Worm (Caenorhabditis elegans) whole organism, early embryonic: Measurements from ENCODE around the gene arp-11.

Experiments
- B0310.2 ChIP-seq: sonication (generic microtip); optimal IDR thresholded peaks from 2 replicates; lab custom pipeline; 2016; ENCODE audit warnings: mild to moderate bottlenecking, missing genetic modification characterization, missing compliant biosample characterization
- F13C5.2 ChIP-seq: sonication (generic microtip); optimal IDR thresholded peaks from 2 replicates; lab custom pipeline; 2017; ENCODE audit warnings: mild to moderate bottlenecking, missing genetic modification characterization, inconsistent platforms, missing compliant biosample characterization
- aly-1 ChIP-seq: sonication (generic microtip); optimal IDR thresholded peaks from 2 replicates; lab custom pipeline; 2016; ENCODE audit warnings: missing genetic modification characterization, missing compliant biosample characterization
- ama-1 ChIP-seq: fragments of 150-350 bp; optimal IDR thresholded peaks from 2 replicates; lab custom pipeline; 2014
- ceh-13 ChIP-seq: fragments of 200-800 bp; sonication (Bioruptor generic); optimal IDR thresholded peaks from 2 replicates; lab custom pipeline; 2018; ENCODE audit warnings: mild to moderate bottlenecking, missing genetic modification characterization, missing compliant biosample characterization
- ceh-36 ChIP-seq: sonication (generic microtip); optimal IDR thresholded peaks from 2 replicates; lab custom pipeline; 2016; ENCODE audit warnings: missing genetic modification characterization, inconsistent platforms, missing compliant biosample characterization
- ets-7 ChIP-seq: sonication (generic microtip); optimal IDR thresholded peaks from 2 replicates; lab custom pipeline; 2016; ENCODE audit warnings: missing genotype, missing genetic modification characterization, missing compliant biosample characterization
- flt-1 ChIP-seq: fragments of 200-800 bp; sonication (Bioruptor generic); IDR thresholded peaks from 2 replicates; pipeline ENCODE4 v1.3.6; 2022; ENCODE audit warnings: missing genetic modification characterization, missing compliant biosample characterization
- hmg-4 ChIP-seq: fragments of 200-800 bp; sonication (Bioruptor generic); optimal IDR thresholded peaks from 2 replicates; lab custom pipeline; 2018; ENCODE audit warnings: mild to moderate bottlenecking, missing genetic modification characterization, missing compliant biosample characterization
- hnd-1 ChIP-seq: sonication (generic microtip); optimal IDR thresholded peaks from 2 replicates; lab custom pipeline; 2016; ENCODE audit warnings: missing genetic modification characterization, missing compliant biosample characterization
- pes-1 ChIP-seq: fragments of 200-800 bp; sonication (Bioruptor generic); IDR thresholded peaks from 2 replicates; pipeline ENCODE4 v1.3.6; 2022; ENCODE audit warnings: missing genetic modification reagents, missing genetic modification characterization, missing compliant biosample characterization
- scrt-1 ChIP-seq: fragments of 200-800 bp; sonication (Bioruptor generic); IDR thresholded peaks from 2 replicates; pipeline ENCODE4 v1.3.6; 2022; ENCODE audit warnings: missing genetic modification characterization, missing compliant biosample characterization
- tbx-11 ChIP-seq: fragments of 200-800 bp; sonication (Bioruptor generic); IDR thresholded peaks from 2 replicates; pipeline ENCODE4 v1.3.6; 2022; ENCODE audit warnings: missing genetic modification characterization, missing compliant biosample characterization
- tra-4 ChIP-seq: sonication (generic microtip); optimal IDR thresholded peaks from 2 replicates; lab custom pipeline; 2017; ENCODE audit warnings: missing genetic modification characterization, missing compliant biosample characterization

DNA sequence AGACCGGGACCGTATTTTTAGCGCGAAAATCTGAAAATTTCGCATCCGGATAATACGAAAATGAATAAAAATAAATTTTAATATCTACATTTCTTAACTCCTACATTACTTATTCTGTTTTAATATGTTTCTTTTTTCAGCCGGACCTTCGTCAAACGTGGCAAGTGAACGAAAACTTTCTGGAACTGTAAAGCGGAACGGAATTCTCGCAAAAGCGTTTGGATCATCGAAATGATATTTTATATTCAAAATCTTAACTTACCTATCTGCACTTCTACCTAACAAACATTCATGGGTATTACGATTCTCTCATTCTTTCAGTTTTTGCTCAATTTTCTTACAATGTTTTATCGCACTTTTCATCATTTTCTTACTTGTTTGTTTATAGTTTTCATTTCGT lies 4.6 kb upstream of the arp-11 start:
- TF ChIP-seq tbx-11 (GFP tag; lab: Robert Waterston, UW) (no peak), ama-1 (lab: Kevin White, UChicago) (no peak), tra-4 (no peak), F13C5.2 (tag; lab: Kevin White, UChicago) (no peak), flt-1 (GFP tag; lab: Robert Waterston, UW) (no peak), ets-7 (no peak), hnd-1 (tag; lab: Kevin White, UChicago) (no peak), aly-1 (tag; lab: Kevin White, UChicago) (no peak), scrt-1 (no peak), ceh-13 (no peak), ceh-36 (tag; lab: Kevin White, UChicago) (no peak), B0310.2 (tag; lab: Kevin White, UChicago) (no peak), hmg-4 (no peak), pes-1 (no peak)
